Worm (Caenorhabditis elegans): ENCODE results near the gene acr-25.
A peak's percentile ranks its signal among the peaks of the same experiment; 100 is the strongest.

acr-25 gene

ce11 chrIV:6500843-6501242, 36.7 kb downstream of the acr-25 start:
- no peak for TF ChIP-seq unc-62 (GFP tag; optimal IDR thresholded peaks at IDR 0.05 in 1 of 2)
- no peak for TF ChIP-seq unc-62 (tag; optimal IDR thresholded peaks at IDR 0.05)
- no peak for TF ChIP-seq daf-16 (GFP tag; optimal IDR thresholded peaks at IDR 0.05)
- TF ChIP-seq daf-16 (tag; optimal IDR thresholded peaks at IDR 0.05) = peak; percentile 100
- TF ChIP-seq rbr-2 (tag; optimal IDR thresholded peaks at IDR 0.05) = no peak
- no peak for TF ChIP-seq aly-2 (tag; optimal IDR thresholded peaks at IDR 0.05)
- no peak for TF ChIP-seq pqm-1 (tag; optimal IDR thresholded peaks at IDR 0.05)
- no peak for TF ChIP-seq saeg-2 (GFP tag; IDR thresholded peaks at IDR 0.05)
- TF ChIP-seq mep-1 (tag; optimal IDR thresholded peaks at IDR 0.05) = peak; percentile 13
- peak; percentile 29 for TF ChIP-seq nhr-28 (tag; optimal IDR thresholded peaks at IDR 0.05)
- no peak for TF ChIP-seq madf-9 (GFP tag; conservative IDR thresholded peaks at IDR 0.05)
- peak; percentile 91 for TF ChIP-seq dve-1 (tag; optimal IDR thresholded peaks at IDR 0.05; ENCODE audit: insufficient read depth)
- no peak for TF ChIP-seq unc-39 (tag; optimal IDR thresholded peaks at IDR 0.05)
- TF ChIP-seq Y105C5A.15 (GFP tag; IDR thresholded peaks at IDR 0.05) = no peak
- TF ChIP-seq lin-13 (GFP tag; optimal IDR thresholded peaks at IDR 0.05) = no peak
- no peak for TF ChIP-seq lin-1 (GFP tag; IDR thresholded peaks at IDR 0.05)
- peak in 1 of 2 experiments; percentile 6 for TF ChIP-seq lsy-2 (tag; optimal IDR thresholded peaks at IDR 0.05)
- no peak for TF ChIP-seq ctbp-1 (GFP tag; IDR thresholded peaks at IDR 0.05)
- no peak for TF ChIP-seq pha-4 (GFP tag; IDR thresholded peaks at IDR 0.05)
- peak; percentile 92 for TF ChIP-seq pha-4 (tag; optimal IDR thresholded peaks at IDR 0.05)
- peak; percentile 30 for TF ChIP-seq hlh-30 (tag; optimal IDR thresholded peaks at IDR 0.05; ENCODE audit: insufficient read depth)

- TF ChIP-seq snpc-1.2 (GFP tag; IDR thresholded peaks at IDR 0.05) = peak; percentile 81
Measured at ce11 chrIV:6501277-6501676, 37.2 kb downstream of the acr-25 start.

ce11 chrIV:6502725-6503124, 38.6 kb downstream of the acr-25 start:
- TF ChIP-seq pqm-1 (tag; optimal IDR thresholded peaks at IDR 0.05) (peak; percentile 75), daf-16 (GFP tag; optimal IDR thresholded peaks at IDR 0.05) (no peak), daf-16 (tag; optimal IDR thresholded peaks at IDR 0.05) (peak; percentile 92), nhr-76 (tag; optimal IDR thresholded peaks at IDR 0.05) (no peak), dve-1 (tag; optimal IDR thresholded peaks at IDR 0.05; ENCODE audit: insufficient read depth) (peak; percentile 74), nhr-42 (GFP tag; IDR thresholded peaks at IDR 0.05) (no peak), nhr-28 (tag; optimal IDR thresholded peaks at IDR 0.05) (peak; percentile 16), mdt-29 (GFP tag; IDR thresholded peaks at IDR 0.05) (no peak)

- TF ChIP-seq daf-16 (GFP tag; optimal IDR thresholded peaks at IDR 0.05) (no peak), daf-16 (tag; optimal IDR thresholded peaks at IDR 0.05) (peak; percentile 81), ama-1 (optimal IDR thresholded peaks at IDR 0.05) (no peak)
Measured at ce11 chrIV:6506424-6506823, 42.3 kb downstream of the acr-25 start, which contains the start of gene pqn-89. Gene pqn-89 (plus strand): TSS chrIV:6506724.

- TF ChIP-seq aha-1 (tag) (no peak), rbr-2 (tag; optimal IDR thresholded peaks at IDR 0.05) (no peak), lin-13 (GFP tag; optimal IDR thresholded peaks at IDR 0.05) (no peak), arid-1 (GFP tag; conservative IDR thresholded peaks at IDR 0.05) (no peak), lin-39 (tag; optimal IDR thresholded peaks at IDR 0.05) (no peak), Y48G9A.11 (GFP tag; IDR thresholded peaks at IDR 0.05) (no peak), vab-7 (GFP tag; IDR thresholded peaks at IDR 0.05) (no peak), ceh-28 (tag; optimal IDR thresholded peaks at IDR 0.05) (no peak), zip-11 (GFP tag; IDR thresholded peaks at IDR 0.05) (no peak), lin-1 (GFP tag; IDR thresholded peaks at IDR 0.05) (no peak), nhr-28 (tag; optimal IDR thresholded peaks at IDR 0.05) (no peak), nhr-102 (tag; optimal IDR thresholded peaks at IDR 0.05) (no peak), nhr-10 (tag; optimal IDR thresholded peaks at IDR 0.05) (no peak), T20F7.1 (GFP tag; optimal IDR thresholded peaks at IDR 0.05) (no peak), snpc-4 (tag; optimal IDR thresholded peaks at IDR 0.05) (no peak)
Measured at ce11 chrIV:6511767-6512166, 47.7 kb downstream of the acr-25 start.
